Worm (Caenorhabditis elegans) whole organism, early embryonic: ENCODE data around the gene C46C2.6.

ENCODE experiments used
- ama-1 ChIP-seq: fragments of 150-350 bp; optimal IDR thresholded peaks from 2 replicates; lab custom pipeline; 2014
- ceh-36 ChIP-seq: sonication (generic microtip); optimal IDR thresholded peaks from 2 replicates; lab custom pipeline; 2016; ENCODE audit warnings: missing genetic modification characterization, inconsistent platforms, missing compliant biosample characterization

- TF ChIP-seq ceh-36 (tag; lab: Kevin White, UChicago), result no peak
- TF ChIP-seq ama-1 (lab: Kevin White, UChicago), result no peak
Observed at ce11 chrIV:9192522-9192921, 19.7 kb upstream of the C46C2.6 start, which contains the start of gene C46C2.5.
